Fruit fly (Drosophila melanogaster): ENCODE results near the gene CG7497.
A peak's percentile ranks its signal among the peaks of the same experiment; 100 is the strongest.

The CG7497 gene

dm6 chr3L:17622081-17622850 is 11.0 kb upstream of the CG7497 start:
- no peak for TF ChIP-seq Dif (GFP tag; optimal IDR thresholded peaks at IDR 0.05; ENCODE audit: partially characterized antibody)
- no peak for TF ChIP-seq Vsx2 (GFP tag; optimal IDR thresholded peaks at IDR 0.05; ENCODE audit: partially characterized antibody)
- TF ChIP-seq brk (GFP tag; optimal IDR thresholded peaks at IDR 0.05) = no peak
- TF ChIP-seq rgr (GFP tag; optimal IDR thresholded peaks at IDR 0.05) = no peak
- no peak for TF ChIP-seq Hr78 (GFP tag; optimal IDR thresholded peaks at IDR 0.05)
- TF ChIP-seq GATAd (GFP tag; optimal IDR thresholded peaks at IDR 0.05) = no peak
- TF ChIP-seq Jra (GFP tag; optimal IDR thresholded peaks at IDR 0.05) = no peak
- TF ChIP-seq br (GFP tag; optimal IDR thresholded peaks at IDR 0.05) = no peak
- no peak for TF ChIP-seq pan (optimal IDR thresholded peaks at IDR 0.05)
- no peak for TF ChIP-seq OdsH (GFP tag; optimal IDR thresholded peaks at IDR 0.05)
- no peak for TF ChIP-seq jim (GFP tag; optimal IDR thresholded peaks at IDR 0.05)
- TF ChIP-seq CG9705 (GFP tag; optimal IDR thresholded peaks at IDR 0.05) = no peak
- TF ChIP-seq tai (GFP tag; optimal IDR thresholded peaks at IDR 0.05) = no peak
- no peak for TF ChIP-seq h (GFP tag; optimal IDR thresholded peaks at IDR 0.05)
- no peak for TF ChIP-seq Dfd (GFP tag; optimal IDR thresholded peaks at IDR 0.05)

- TF ChIP-seq dmrt93B (GFP tag; optimal IDR thresholded peaks at IDR 0.05) (no peak), Hr83 (GFP tag; optimal IDR thresholded peaks at IDR 0.05; ENCODE audit: poor library complexity, severe bottlenecking) (no peak), br (GFP tag; optimal IDR thresholded peaks at IDR 0.05) (no peak), h (GFP tag; optimal IDR thresholded peaks at IDR 0.05) (peak; percentile 25), CG32264 (GFP tag; optimal IDR thresholded peaks at IDR 0.05) (no peak), Hr78 (GFP tag; optimal IDR thresholded peaks at IDR 0.05) (no peak), foxo (GFP tag; optimal IDR thresholded peaks at IDR 0.05) (peak in 1 of 2 experiments; percentile 6), lola (GFP tag; optimal IDR thresholded peaks at IDR 0.05) (no peak)
These were observed 10.3 kb upstream of the CG7497 start for dm6 chr3L:17622935-17623334.

dm6 chr3L:17624208-17624826 is 8.9 kb upstream of the CG7497 start:
- TF ChIP-seq Rel (GFP tag; optimal IDR thresholded peaks at IDR 0.05) (no peak), Rel (tag; optimal IDR thresholded peaks at IDR 0.05) (no peak), Dif (GFP tag; optimal IDR thresholded peaks at IDR 0.05; ENCODE audit: partially characterized antibody) (no peak), Sp1 (GFP tag; optimal IDR thresholded peaks at IDR 0.05) (no peak), lola (GFP tag; optimal IDR thresholded peaks at IDR 0.05) (no peak), dl (GFP tag; optimal IDR thresholded peaks at IDR 0.05; ENCODE audit: insufficient read depth in 1 of 2, partially characterized antibody in 2 of 2) (no peak), dmrt93B (GFP tag; optimal IDR thresholded peaks at IDR 0.05) (no peak), CG9705 (GFP tag; optimal IDR thresholded peaks at IDR 0.05) (no peak), CG32264 (GFP tag; optimal IDR thresholded peaks at IDR 0.05) (no peak), OdsH (GFP tag; optimal IDR thresholded peaks at IDR 0.05) (no peak), usp (GFP tag; optimal IDR thresholded peaks at IDR 0.05) (no peak), tai (GFP tag; optimal IDR thresholded peaks at IDR 0.05) (no peak), Dfd (GFP tag; optimal IDR thresholded peaks at IDR 0.05) (no peak), sv (GFP tag; optimal IDR thresholded peaks at IDR 0.05) (no peak), fru (GFP tag; optimal IDR thresholded peaks at IDR 0.05) (no peak), CrebA (GFP tag; optimal IDR thresholded peaks at IDR 0.05; ENCODE audit: borderline replicate concordance) (no peak), Hr78 (GFP tag; optimal IDR thresholded peaks at IDR 0.05) (no peak)

- TF ChIP-seq rgr (GFP tag; optimal IDR thresholded peaks at IDR 0.05) (peak; percentile 7), Sp1 (GFP tag; optimal IDR thresholded peaks at IDR 0.05) (no peak)
These were observed 8.2 kb upstream of the CG7497 start for dm6 chr3L:17625014-17625413.

- TF ChIP-seq brk (GFP tag; optimal IDR thresholded peaks at IDR 0.05) (no peak), jim (GFP tag; optimal IDR thresholded peaks at IDR 0.05) (no peak), Jra (GFP tag; optimal IDR thresholded peaks at IDR 0.05) (no peak), Hr83 (GFP tag; optimal IDR thresholded peaks at IDR 0.05; ENCODE audit: poor library complexity, severe bottlenecking) (no peak), ey (GFP tag; optimal IDR thresholded peaks at IDR 0.05) (no peak), CG32264 (GFP tag; optimal IDR thresholded peaks at IDR 0.05) (no peak), Hnf4 (GFP tag; optimal IDR thresholded peaks at IDR 0.05) (no peak), Rel (GFP tag; optimal IDR thresholded peaks at IDR 0.05) (no peak), Rel (tag; optimal IDR thresholded peaks at IDR 0.05) (peak; percentile 93), dmrt93B (GFP tag; optimal IDR thresholded peaks at IDR 0.05) (no peak), Vsx2 (GFP tag; optimal IDR thresholded peaks at IDR 0.05; ENCODE audit: partially characterized antibody) (peak; percentile 40), GATAd (GFP tag; optimal IDR thresholded peaks at IDR 0.05) (no peak), foxo (GFP tag; optimal IDR thresholded peaks at IDR 0.05) (no peak)
These were observed 7.6 kb upstream of the CG7497 start for dm6 chr3L:17625574-17626128.

Measured in whole organism, wandering third instar larva.